Worm (Caenorhabditis elegans): ENCODE results near the gene crn-4.

Gene crn-4

ce11 chrX:2233929-2234328 lies 24.0 kb downstream of the crn-4 start, which contains the start of gene T14F9.2:
Gene T14F9.2 (plus strand): TSS chrX:2234324.
- TF ChIP-seq rnt-1 (tag; optimal IDR thresholded peaks at IDR 0.05) (no peak), unc-55 (GFP tag; optimal IDR thresholded peaks at IDR 0.05) (peak; percentile 18), lim-6 (tag; optimal IDR thresholded peaks at IDR 0.05) (no peak), nfya-1 (tag; optimal IDR thresholded peaks at IDR 0.05) (peak; percentile 19), tbx-2 (tag; optimal IDR thresholded peaks at IDR 0.05) (peak; percentile 4), elt-2 (tag; optimal IDR thresholded peaks at IDR 0.05) (peak; percentile 27)

ce11 chrX:2231346-2231745 lies 26.6 kb downstream of the crn-4 start:
- TF ChIP-seq nhr-11 (tag; optimal IDR thresholded peaks at IDR 0.05) (no peak), fax-1 (tag; optimal IDR thresholded peaks at IDR 0.05) (no peak), elt-2 (tag; optimal IDR thresholded peaks at IDR 0.05) (peak; percentile 44), C38D4.7 (GFP tag; optimal IDR thresholded peaks at IDR 0.05) (no peak)

DNA sequence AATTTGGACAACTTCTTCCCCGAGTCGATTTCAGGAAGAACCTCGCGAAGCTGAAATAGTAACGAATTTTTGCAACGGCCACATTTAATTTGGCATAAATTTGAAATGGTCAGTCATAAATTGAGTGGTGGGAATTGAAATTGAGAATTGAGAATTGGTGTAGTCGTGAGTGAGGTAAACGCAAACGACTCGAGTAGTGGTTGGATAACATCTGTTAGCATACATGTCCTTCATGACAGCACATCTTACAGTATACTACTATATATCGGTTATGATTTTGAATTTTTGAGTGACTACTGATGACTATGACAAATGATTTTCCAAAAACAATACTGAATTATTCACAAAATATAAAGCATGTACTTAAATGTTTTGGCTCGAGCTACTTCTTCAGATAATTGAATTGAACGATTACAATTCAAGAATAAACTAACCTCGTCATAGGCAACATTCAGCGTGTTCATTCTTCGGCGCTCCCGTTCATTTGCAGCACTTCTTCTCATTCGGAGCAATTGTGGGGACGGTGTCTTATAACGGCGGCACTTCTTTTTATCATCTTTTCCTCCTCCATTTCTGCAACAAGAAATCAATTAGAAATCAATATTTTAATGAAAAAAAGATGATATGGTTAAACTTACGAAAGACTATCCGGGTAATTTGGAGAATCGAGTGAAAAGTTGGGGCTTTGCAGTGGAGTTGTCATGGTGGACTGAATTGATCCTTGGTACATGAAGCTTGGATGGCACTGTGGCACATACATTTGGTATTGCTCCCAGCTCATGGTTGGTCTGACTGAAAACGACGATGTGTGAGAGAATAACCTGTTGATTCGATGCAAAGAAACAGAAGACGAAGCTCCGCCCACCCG lies 28.4 kb downstream of the crn-4 start, which contains the start of gene lin-32:
Gene lin-32, minus strand, starts transcription at position 818 of the 868 bp plus-strand sequence.
- TF ChIP-seq npax-4 (tag; optimal IDR thresholded peaks at IDR 0.05) (no peak), unc-42 (tag; optimal IDR thresholded peaks at IDR 0.05) (no peak), ama-1 (optimal IDR thresholded peaks at IDR 0.05) (no peak), unc-3 (GFP tag; conservative IDR thresholded peaks at IDR 0.05) (no peak), unc-3 (tag; optimal IDR thresholded peaks at IDR 0.05) (no peak), fax-1 (tag; optimal IDR thresholded peaks at IDR 0.05) (no peak), nhr-11 (tag; optimal IDR thresholded peaks at IDR 0.05) (no peak), che-1 (tag; optimal IDR thresholded peaks at IDR 0.05) (no peak)

DNA sequence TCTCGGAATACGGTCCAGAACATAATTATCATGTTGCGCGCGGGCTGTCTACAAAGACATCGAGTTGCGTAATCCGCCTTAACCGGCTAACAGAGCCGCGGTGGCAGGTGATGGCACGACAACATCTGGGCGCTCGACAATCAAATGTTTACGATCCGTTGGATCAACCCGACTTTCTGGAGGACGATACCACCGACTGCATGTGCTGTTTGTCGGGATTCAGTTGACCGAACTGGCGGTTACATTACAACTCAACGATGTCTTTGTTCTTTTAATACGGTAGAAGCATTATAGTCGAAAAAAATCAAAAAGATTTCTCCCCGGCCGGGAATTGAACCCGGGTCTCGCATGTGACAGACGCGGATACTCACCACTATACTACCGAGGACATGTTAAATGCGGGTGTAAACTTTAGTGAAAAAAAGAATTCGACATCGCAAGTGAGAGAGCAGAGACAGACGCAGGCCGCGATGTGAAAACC lies 31.0 kb downstream of the crn-4 start:
- TF ChIP-seq ceh-22 (tag; optimal IDR thresholded peaks at IDR 0.05): no peak
- no peak for TF ChIP-seq ets-4 (tag; optimal IDR thresholded peaks at IDR 0.05)
- no peak for TF ChIP-seq unc-86 (tag; optimal IDR thresholded peaks at IDR 0.05)
- peak; percentile 82 for TF ChIP-seq sdc-2 (tag; optimal IDR thresholded peaks at IDR 0.05)
- TF ChIP-seq fkh-6 (tag; optimal IDR thresholded peaks at IDR 0.05): peak; percentile 73
- peak; percentile 60 for TF ChIP-seq ceh-2 (tag; optimal IDR thresholded peaks at IDR 0.05)
- peak; percentile 88 for TF ChIP-seq hlh-30 (tag; optimal IDR thresholded peaks at IDR 0.05; ENCODE audit: insufficient read depth)
- TF ChIP-seq ttx-3 (tag; optimal IDR thresholded peaks at IDR 0.05): peak; percentile 67
- peak; percentile 71 for TF ChIP-seq Y22D7AL.16 (tag; optimal IDR thresholded peaks at IDR 0.05)
- peak; percentile 20 for TF ChIP-seq ceh-24 (tag; optimal IDR thresholded peaks at IDR 0.05)
- no peak for TF ChIP-seq eyg-1 (tag; optimal IDR thresholded peaks at IDR 0.05)
- peak; percentile 59 for TF ChIP-seq ztf-16 (tag; optimal IDR thresholded peaks at IDR 0.05)
- peak; percentile 78 for TF ChIP-seq syd-9 (tag; optimal IDR thresholded peaks at IDR 0.05)
- TF ChIP-seq nhr-232 (tag; optimal IDR thresholded peaks at IDR 0.05): peak; percentile 65
- TF ChIP-seq ref-2 (tag; optimal IDR thresholded peaks at IDR 0.05): peak; percentile 52
- TF ChIP-seq hlh-8 (tag; optimal IDR thresholded peaks at IDR 0.05): peak; percentile 9
- peak; percentile 75 for TF ChIP-seq pha-2 (tag; optimal IDR thresholded peaks at IDR 0.05)
- TF ChIP-seq lim-6 (tag; optimal IDR thresholded peaks at IDR 0.05): no peak
- TF ChIP-seq pax-1 (tag; optimal IDR thresholded peaks at IDR 0.05): no peak
- TF ChIP-seq gmeb-2 (tag; optimal IDR thresholded peaks at IDR 0.05): peak; percentile 72
- peak; percentile 36 for TF ChIP-seq tbx-7 (tag; optimal IDR thresholded peaks at IDR 0.05)
- peak; percentile 81 for TF ChIP-seq C38D4.7 (GFP tag; optimal IDR thresholded peaks at IDR 0.05)
- peak; percentile 58 for TF ChIP-seq dmd-4 (tag; optimal IDR thresholded peaks at IDR 0.05; ENCODE audit: borderline replicate concordance)
- peak; percentile 63 for TF ChIP-seq F13H6.1 (tag; optimal IDR thresholded peaks at IDR 0.05)
- peak; percentile 53 for TF ChIP-seq madf-2 (tag; optimal IDR thresholded peaks at IDR 0.05)
- peak; percentile 60 for TF ChIP-seq hlh-13 (GFP tag; optimal IDR thresholded peaks at IDR 0.05)
- peak; percentile 73 for TF ChIP-seq elt-2 (tag; optimal IDR thresholded peaks at IDR 0.05)
- TF ChIP-seq pat-9 (tag; optimal IDR thresholded peaks at IDR 0.05): peak; percentile 81
- TF ChIP-seq ceh-18 (tag; optimal IDR thresholded peaks at IDR 0.05): peak; percentile 75
- TF ChIP-seq nfya-1 (tag; optimal IDR thresholded peaks at IDR 0.05): peak; percentile 62
- TF ChIP-seq ceh-48 (tag; optimal IDR thresholded peaks at IDR 0.05): peak; percentile 69
- no peak for TF ChIP-seq ama-1 (optimal IDR thresholded peaks at IDR 0.05)
- peak; percentile 55 for TF ChIP-seq pag-3 (tag; optimal IDR thresholded peaks at IDR 0.05; ENCODE audit: borderline replicate concordance)
- TF ChIP-seq unc-3 (GFP tag; conservative IDR thresholded peaks at IDR 0.05): peak; percentile 76
- TF ChIP-seq unc-3 (tag; optimal IDR thresholded peaks at IDR 0.05): peak; percentile 66
- peak; percentile 52 for TF ChIP-seq odd-2 (tag; optimal IDR thresholded peaks at IDR 0.05)
